Worm (Caenorhabditis elegans) whole organism, L2 larva: ENCODE data around the gene R09F10.5.
A peak's percentile ranks its signal among the peaks of the same experiment; 100 is the strongest.

Source experiments
- C34F6.9 ChIP-seq: fragments of 150-350 bp; optimal IDR thresholded peaks from 2 replicates; lab custom pipeline; 2014; ENCODE audit warnings: missing biosample characterization, missing genetic modification characterization
- F13H6.1 ChIP-seq: sonication (generic microtip); optimal IDR thresholded peaks from 2 replicates; lab custom pipeline; 2016; ENCODE audit warnings: missing genetic modification characterization, missing compliant biosample characterization
- R02D3.7 ChIP-seq: fragments of 150-350 bp; optimal IDR thresholded peaks from 2 replicates; lab custom pipeline; 2014; ENCODE audit warnings: missing biosample characterization, missing genetic modification characterization
- alr-1 ChIP-seq: fragments of 150-350 bp; optimal IDR thresholded peaks from 2 replicates; lab custom pipeline; 2014; ENCODE audit warnings: missing biosample characterization, missing genetic modification characterization
- ama-1 ChIP-seq: fragments of 150-350 bp; optimal IDR thresholded peaks from 2 replicates; lab custom pipeline; 2018; ENCODE audit warnings: inconsistent platforms
- ceh-82 ChIP-seq: fragments of 150-350 bp; optimal IDR thresholded peaks from 2 replicates; lab custom pipeline; 2014; ENCODE audit warnings: missing biosample characterization, missing genetic modification characterization
- crh-2 ChIP-seq: sonication (generic microtip); optimal IDR thresholded peaks from 2 replicates; lab custom pipeline; 2017; ENCODE audit warnings: missing biosample characterization, missing genetic modification characterization
- elt-1 ChIP-seq: fragments of 150-350 bp; optimal IDR thresholded peaks from 2 replicates; lab custom pipeline; 2014; ENCODE audit warnings: missing biosample characterization, missing genetic modification characterization
- elt-3 ChIP-seq: sonication (generic microtip); optimal IDR thresholded peaks from 2 replicates; lab custom pipeline; 2017; ENCODE audit warnings: missing biosample characterization, missing genetic modification characterization
- fos-1 ChIP-seq: fragments of 150-350 bp; optimal IDR thresholded peaks from 2 replicates; lab custom pipeline; 2014; ENCODE audit warnings: missing biosample characterization, missing genetic modification characterization
- gmeb-1 ChIP-seq: fragments of 150-350 bp; optimal IDR thresholded peaks from 2 replicates; lab custom pipeline; 2014; ENCODE audit warnings: missing biosample characterization, missing genetic modification characterization
- lin-11 ChIP-seq: fragments of 150-350 bp; sonication (generic microtip); optimal IDR thresholded peaks from 2 replicates; lab custom pipeline; 2014; ENCODE audit warnings: missing biosample characterization, missing genetic modification characterization, inconsistent platforms, mixed read lengths
- lin-13 ChIP-seq: fragments of 150-350 bp; optimal IDR thresholded peaks from 2 replicates; lab custom pipeline; 2014; ENCODE audit warnings: missing biosample characterization, missing genetic modification reagents, missing genetic modification characterization
- lin-39 ChIP-seq: fragments of 150-350 bp; optimal IDR thresholded peaks from 2 replicates; lab custom pipeline; 2014; ENCODE audit warnings: missing biosample characterization, missing genetic modification reagents, missing genetic modification characterization
- lsy-2 ChIP-seq, 2 experiments: fragments of 150-350 bp in 1 of 2; sonication (generic microtip) in 1 of 2; optimal IDR thresholded peaks; 2 replicates each; lab custom pipeline; 2014 to 2017; ENCODE audit warnings: missing biosample characterization in 2 of 2, missing genetic modification characterization in 2 of 2
- mab-5 ChIP-seq: fragments of 150-350 bp; optimal IDR thresholded peaks from 2 replicates; lab custom pipeline; 2014; ENCODE audit warnings: missing biosample characterization, missing genetic modification characterization
- mdl-1 ChIP-seq, 2 experiments: fragments of 150-350 bp in 1 of 2; sonication (generic microtip) in 1 of 2; optimal IDR thresholded peaks; 2 replicates each; lab custom pipeline; 2017; ENCODE audit warnings: missing biosample characterization in 2 of 2, missing genetic modification characterization in 2 of 2
- nhr-12 ChIP-seq: fragments of 150-350 bp; optimal IDR thresholded peaks from 2 replicates; lab custom pipeline; 2014; ENCODE audit warnings: missing biosample characterization, missing genetic modification characterization
- nhr-129 ChIP-seq: fragments of 150-350 bp; optimal IDR thresholded peaks from 2 replicates; lab custom pipeline; 2014; ENCODE audit warnings: missing biosample characterization, missing genetic modification characterization
- nhr-21 ChIP-seq: fragments of 150-350 bp; optimal IDR thresholded peaks from 2 replicates; lab custom pipeline; 2014; ENCODE audit warnings: missing biosample characterization, missing genetic modification characterization
- nhr-237 ChIP-seq: fragments of 150-350 bp; optimal IDR thresholded peaks from 2 replicates; lab custom pipeline; 2014; ENCODE audit warnings: missing biosample characterization, missing genetic modification characterization
- nhr-25 ChIP-seq: fragments of 150-350 bp; sonication (generic microtip); optimal IDR thresholded peaks from 3 replicates; lab custom pipeline; 2014; ENCODE audit warnings: missing biosample characterization, missing genetic modification characterization
- peb-1 ChIP-seq: fragments of 150-350 bp; optimal IDR thresholded peaks from 2 replicates; lab custom pipeline; 2014; ENCODE audit warnings: missing biosample characterization, missing genetic modification characterization
- sem-4 ChIP-seq: fragments of 150-350 bp; optimal IDR thresholded peaks from 2 replicates; lab custom pipeline; 2014; ENCODE audit warnings: missing biosample characterization, missing genetic modification reagents, missing genetic modification characterization
- sma-3 ChIP-seq: sonication (generic microtip); optimal IDR thresholded peaks from 2 replicates; lab custom pipeline; 2016; ENCODE audit warnings: missing genetic modification reagents, missing genetic modification characterization, missing compliant biosample characterization
- sma-9 ChIP-seq, 2 experiments: fragments of 150-350 bp in 1 of 2; sonication (generic microtip) in 1 of 2; optimal IDR thresholded peaks; 2 replicates each; lab custom pipeline; 2014 to 2016; ENCODE audit warnings: missing genetic modification characterization in 2 of 2, mild to moderate bottlenecking in 1 of 2, missing biosample characterization in 1 of 2, missing compliant biosample characterization in 1 of 2, missing genetic modification reagents in 1 of 2, moderate library complexity in 1 of 2
- snpc-4 ChIP-seq: fragments of 150-350 bp; optimal IDR thresholded peaks from 2 replicates; lab custom pipeline; 2014; ENCODE audit warnings: missing biosample characterization, missing genetic modification characterization
- unc-39 ChIP-seq: fragments of 150-350 bp; optimal IDR thresholded peaks from 2 replicates; lab custom pipeline; 2014; ENCODE audit warnings: missing biosample characterization, missing genetic modification characterization
- unc-55 ChIP-seq: fragments of 150-350 bp; sonication (generic microtip); optimal IDR thresholded peaks from 3 replicates; lab custom pipeline; 2014; ENCODE audit warnings: missing biosample characterization, missing genetic modification reagents, missing genetic modification characterization
- unc-62 ChIP-seq: fragments of 150-350 bp; optimal IDR thresholded peaks from 2 replicates; lab custom pipeline; 2014; ENCODE audit warnings: missing biosample characterization, missing genetic modification reagents, missing genetic modification characterization
- ztf-1 ChIP-seq: fragments of 200-800 bp; sonication (Bioruptor generic); conservative IDR thresholded peaks from 2 replicates; pipeline ENCODE4 v1.3.6; 2022; ENCODE audit warnings: missing genetic modification characterization, missing compliant biosample characterization
- ztf-4 ChIP-seq: fragments of 150-350 bp; optimal IDR thresholded peaks from 2 replicates; lab custom pipeline; 2014; ENCODE audit warnings: missing biosample characterization, missing genetic modification characterization

The R09F10.5 gene

ce11 chrX:8297333-8297732, 10.2 kb downstream of the R09F10.5 start:
- TF ChIP-seq ztf-1 (GFP tag; lab: Robert Waterston, UW) (no peak), nhr-237 (tag; lab: Kevin White, UChicago) (no peak), snpc-4 (tag; lab: Kevin White, UChicago) (no peak), alr-1 (no peak), mdl-1 (tag; optimal IDR thresholded peaks at IDR 0.05; lab: Kevin White, UChicago) (no peak), lin-39 (no peak), fos-1 (no peak), C34F6.9 (tag; lab: Kevin White, UChicago) (no peak), R02D3.7 (tag; lab: Kevin White, UChicago) (no peak), ztf-4 (tag; lab: Kevin White, UChicago) (no peak)

DNA sequence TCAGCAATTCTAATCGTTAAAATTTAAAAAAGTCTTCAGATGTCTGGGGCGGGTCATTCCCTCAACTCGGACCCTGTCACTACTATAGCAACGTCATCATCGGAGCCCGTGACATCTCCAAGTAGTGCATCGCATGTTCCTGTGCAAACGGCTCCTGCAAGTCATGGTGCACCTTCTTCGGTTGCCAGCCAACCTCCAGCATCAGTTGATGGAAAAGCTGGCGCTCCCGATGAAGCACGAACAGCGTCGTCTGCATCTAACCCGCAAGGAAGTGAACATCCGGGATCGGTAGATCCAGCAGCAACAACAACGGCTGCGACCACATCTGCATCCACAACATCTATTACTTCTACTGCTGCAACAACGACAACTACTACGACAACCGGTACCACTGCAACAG, 12.9 kb downstream of the R09F10.5 start, which contains the start of gene R09F10.3:
Gene R09F10.3 (plus strand): TSS at position 40 of the 400 bp plus-strand sequence.
- no peak for TF ChIP-seq lsy-2 (tag; optimal IDR thresholded peaks at IDR 0.05; lab: Kevin White, UChicago)
- no peak for TF ChIP-seq sma-9 (GFP tag; optimal IDR thresholded peaks at IDR 0.05; lab: Kevin White, UChicago)
- TF ChIP-seq sma-9 (tag; optimal IDR thresholded peaks at IDR 0.05; lab: Kevin White, UChicago), result no peak
- no peak for TF ChIP-seq sma-3 (GFP tag; lab: Kevin White, UChicago)
- no peak for TF ChIP-seq nhr-12
- no peak for TF ChIP-seq nhr-237 (tag; lab: Kevin White, UChicago)
- TF ChIP-seq ztf-4 (tag; lab: Kevin White, UChicago), result no peak
- no peak for TF ChIP-seq unc-39 (tag; lab: Kevin White, UChicago)
- no peak for TF ChIP-seq elt-3 (tag; lab: Kevin White, UChicago)
- no peak for TF ChIP-seq nhr-129 (tag; lab: Kevin White, UChicago)
- TF ChIP-seq, all 48 proteins: peak for 0

DNA sequence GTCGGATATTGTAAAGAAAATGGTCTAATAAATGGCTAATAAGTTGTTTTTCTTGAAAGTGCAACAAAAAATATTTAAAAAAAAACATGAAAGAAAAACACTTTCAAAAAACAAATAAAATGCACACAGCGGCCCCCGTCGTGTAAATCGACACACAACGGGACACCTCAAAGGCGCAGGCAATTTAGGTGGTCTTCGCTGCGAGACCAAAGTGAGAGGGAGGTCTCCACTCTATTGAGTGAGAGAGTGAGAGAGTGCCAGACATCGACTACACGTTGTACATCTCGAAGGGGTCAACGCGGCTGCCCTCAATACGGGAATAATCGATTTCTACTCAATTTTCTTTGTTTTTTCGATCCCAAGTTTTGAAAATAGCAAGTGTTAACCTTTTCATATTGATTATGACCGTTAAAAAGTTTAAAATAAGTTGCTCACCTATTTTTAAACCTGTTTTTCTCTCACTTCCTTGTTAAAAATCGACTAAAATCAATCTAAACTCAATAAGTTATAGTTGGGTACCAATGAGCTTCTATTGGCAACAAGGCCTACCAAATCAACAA, 20.7 kb downstream of the R09F10.5 start, which contains the start of gene sec-16A.2:
Gene sec-16A.2 (plus strand): TSS at position 510 of the 560 bp plus-strand sequence.
- peak; percentile 33 for TF ChIP-seq sma-3 (GFP tag; lab: Kevin White, UChicago)
- TF ChIP-seq C34F6.9 (tag; lab: Kevin White, UChicago), result peak; percentile 66
- no peak for TF ChIP-seq ama-1 (lab: Kevin White, UChicago)
- TF ChIP-seq elt-1 (tag; lab: Kevin White, UChicago), result no peak
- TF ChIP-seq nhr-21, result peak; percentile 27
- peak; percentile 81 for TF ChIP-seq nhr-129 (tag; lab: Kevin White, UChicago)
- TF ChIP-seq fos-1, result peak; percentile 58
- peak; percentile 32 for TF ChIP-seq mab-5 (tag; lab: Kevin White, UChicago)
- peak; percentile 50 for TF ChIP-seq lin-13 (GFP tag; lab: Kevin White, UChicago)
- TF ChIP-seq unc-62, result no peak
- peak; percentile 67 for TF ChIP-seq F13H6.1
- TF ChIP-seq ceh-82 (tag; lab: Kevin White, UChicago), result no peak
- TF ChIP-seq mdl-1 (tag; optimal IDR thresholded peaks at IDR 0.05; lab: Kevin White, UChicago), result no peak
- TF ChIP-seq crh-2 (tag; lab: Kevin White, UChicago), result peak; percentile 84
- TF ChIP-seq unc-55 (GFP tag; lab: Kevin White, UChicago), result peak; percentile 82
- TF ChIP-seq lsy-2 (tag; optimal IDR thresholded peaks at IDR 0.05; lab: Kevin White, UChicago), result peak in 1 of 2 experiments; percentile 79
- no peak for TF ChIP-seq ztf-1 (GFP tag; lab: Robert Waterston, UW)
- TF ChIP-seq snpc-4 (tag; lab: Kevin White, UChicago), result peak; percentile 31
- TF ChIP-seq peb-1 (tag; lab: Kevin White, UChicago), result no peak
- peak; percentile 60 for TF ChIP-seq sma-9 (GFP tag; optimal IDR thresholded peaks at IDR 0.05; lab: Kevin White, UChicago)
- TF ChIP-seq sma-9 (tag; optimal IDR thresholded peaks at IDR 0.05; lab: Kevin White, UChicago), result no peak
- TF ChIP-seq gmeb-1 (tag; lab: Kevin White, UChicago), result peak; percentile 3
- peak; percentile 58 for TF ChIP-seq sem-4 (tag; lab: Kevin White, UChicago)
- TF ChIP-seq nhr-25 (tag; lab: Kevin White, UChicago), result no peak
- TF ChIP-seq lin-11, result peak; percentile 28
- TF ChIP-seq unc-39 (tag; lab: Kevin White, UChicago), result no peak

DNA sequence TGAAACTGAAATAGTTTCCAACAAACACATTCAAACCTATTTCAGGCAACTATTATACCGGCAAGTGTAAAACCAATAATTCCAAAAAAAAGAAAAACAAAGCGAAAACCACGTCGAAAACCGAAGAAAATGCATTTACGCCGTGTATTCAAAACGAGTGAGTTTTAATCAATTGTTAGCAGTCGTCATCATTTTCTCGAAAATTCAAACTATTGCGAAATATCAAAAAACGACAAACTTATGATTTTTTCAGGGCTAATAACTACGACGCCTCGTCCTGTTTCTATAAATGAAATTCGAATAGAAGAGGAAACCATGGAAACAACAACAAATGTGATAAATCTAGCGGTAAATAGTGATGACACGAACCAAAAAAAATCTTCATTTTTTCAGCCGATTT, 21.3 kb downstream of the R09F10.5 start:
- TF ChIP-seq unc-55 (GFP tag; lab: Kevin White, UChicago) (peak; percentile 50), ztf-1 (GFP tag; lab: Robert Waterston, UW) (no peak)
